Worm (Caenorhabditis elegans) whole organism, L4/young adult: ENCODE measurements around the gene C53D6.10.

Source experiments
- dao-5 ChIP-seq: sonication (generic microtip); optimal IDR thresholded peaks from 2 replicates; lab custom pipeline; 2016; ENCODE audit warnings: missing genotype, missing genetic modification characterization, moderate library complexity, missing compliant biosample characterization
- him-1 ChIP-seq: sonication (generic microtip); optimal IDR thresholded peaks from 2 replicates; lab custom pipeline; 2016; ENCODE audit warnings: missing genotype, missing genetic modification reagents, missing genetic modification characterization, missing compliant biosample characterization

DNA sequence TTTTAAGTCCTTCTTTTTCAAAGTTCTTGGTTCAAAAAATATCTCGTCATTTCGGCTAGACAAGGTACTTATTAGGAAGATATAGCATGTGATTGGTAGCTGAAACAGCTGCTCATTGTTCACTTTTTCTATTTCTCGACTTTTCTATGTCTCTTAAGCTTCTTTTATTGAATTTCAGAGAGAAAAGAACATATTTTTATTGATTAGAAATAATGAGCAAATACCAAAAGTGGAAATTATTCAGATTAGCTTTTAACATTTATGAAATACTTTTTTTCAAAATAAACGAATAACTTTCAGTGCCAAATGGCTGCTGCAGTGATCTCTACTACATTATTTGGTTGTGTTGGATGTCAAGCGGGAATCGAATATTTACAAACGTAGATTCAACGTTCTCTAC is 49.7 kb downstream of the C53D6.10 start, which contains the start of gene nstp-1:
- TF ChIP-seq dao-5 (no peak), him-1 (tag; lab: Kevin White, UChicago) (no peak)
